Fruit fly (Drosophila melanogaster) whole organism, prepupa: ENCODE measurements around the gene Rh50.

Experiments
- CG10631 ChIP-seq: fragments of 200-800 bp; sonication (Bioruptor generic); optimal IDR thresholded peaks from 2 replicates; lab custom pipeline; 2016; ENCODE audit warnings: missing biosample characterization, missing genetic modification characterization
- CG10669 ChIP-seq: fragments of 200-800 bp; sonication (Bioruptor generic); optimal IDR thresholded peaks from 3 replicates; lab custom pipeline; 2018; ENCODE audit warnings: missing biosample characterization, mild to moderate bottlenecking, missing genetic modification characterization, moderate library complexity
- CG11902 ChIP-seq: fragments of 200-800 bp; sonication (Bioruptor generic); optimal IDR thresholded peaks from 3 replicates; lab custom pipeline; 2016; ENCODE audit warnings: missing biosample characterization, missing genetic modification characterization
- CG15336 ChIP-seq: fragments of 200-800 bp; sonication (Bioruptor generic); IDR thresholded peaks from 2 replicates; pipeline ENCODE4 v1.3.6; 2022; ENCODE audit warnings: missing biosample characterization, missing genetic modification characterization
- CG16779 ChIP-seq: fragments of 200-800 bp; sonication (Bioruptor generic); optimal IDR thresholded peaks from 3 replicates; lab custom pipeline; 2017; ENCODE audit warnings: missing biosample characterization, mild to moderate bottlenecking, missing genetic modification characterization
- CG3032 ChIP-seq: fragments of 200-800 bp; optimal IDR thresholded peaks from 2 replicates; lab custom pipeline; 2019; ENCODE audit warnings: missing biosample characterization, mild to moderate bottlenecking, missing genetic modification characterization, moderate library complexity
- CG4318 ChIP-seq: fragments of 200-800 bp; sonication (Bioruptor generic); optimal IDR thresholded peaks from 3 replicates; lab custom pipeline; 2017; ENCODE audit warnings: missing biosample characterization, mild to moderate bottlenecking, missing genetic modification characterization
- CG6276 ChIP-seq: fragments of 200-800 bp; sonication (Bioruptor generic); optimal IDR thresholded peaks from 2 replicates; lab custom pipeline; 2017; ENCODE audit warnings: missing biosample characterization, mild to moderate bottlenecking, missing genetic modification characterization
- CG7368 ChIP-seq: fragments of 200-800 bp; sonication (Bioruptor generic); optimal IDR thresholded peaks from 3 replicates; lab custom pipeline; 2016; ENCODE audit warnings: missing biosample characterization, missing genetic modification characterization
- CG8119 ChIP-seq: fragments of 200-800 bp; sonication (Bioruptor generic); IDR thresholded peaks from 3 replicates; pipeline ENCODE4 v1.3.6; 2022; ENCODE audit warnings: missing biosample characterization, missing genetic modification characterization
- CG8632 ChIP-seq: fragments of 200-800 bp; sonication (Bioruptor generic); optimal IDR thresholded peaks from 3 replicates; lab custom pipeline; 2016; ENCODE audit warnings: missing biosample characterization, missing genetic modification characterization
- CG9139 ChIP-seq: fragments of 200-800 bp; sonication (Bioruptor generic); optimal IDR thresholded peaks from 3 replicates; lab custom pipeline; 2017; ENCODE audit warnings: missing biosample characterization, mild to moderate bottlenecking, missing genetic modification characterization
- Eip75B ChIP-seq: fragments of 200-800 bp; sonication (Bioruptor generic); optimal IDR thresholded peaks from 3 replicates; lab custom pipeline; 2016; ENCODE audit warnings: missing biosample characterization, missing genetic modification characterization
- Eip78C ChIP-seq: fragments of 200-800 bp; sonication (Bioruptor generic); peaks from one replicate; lab custom pipeline; 2016; ENCODE audit warnings: missing biosample characterization, missing genetic modification characterization
- Eip93F ChIP-seq: fragments of 200-800 bp; sonication (Bioruptor generic); optimal IDR thresholded peaks from 2 replicates; lab custom pipeline; 2016; ENCODE audit warnings: missing biosample characterization, mild to moderate bottlenecking, missing genetic modification characterization
- Ets96B ChIP-seq: fragments of 200-800 bp; optimal IDR thresholded peaks from 2 replicates; lab custom pipeline; 2019; ENCODE audit warnings: missing biosample characterization, mild to moderate bottlenecking, missing genetic modification characterization, moderate library complexity
- Gug ChIP-seq: fragments of 200-800 bp; sonication (Bioruptor generic); IDR thresholded peaks from 2 replicates; pipeline ENCODE4 v1.3.6; 2022; ENCODE audit warnings: missing biosample characterization, missing genetic modification characterization
- Hr38 ChIP-seq: sonication (Bioruptor generic); optimal IDR thresholded peaks from 2 replicates; lab custom pipeline; 2016; ENCODE audit warnings: missing biosample characterization, missing genetic modification characterization
- Hr39 ChIP-seq: fragments of 200-800 bp; sonication (Bioruptor generic); optimal IDR thresholded peaks from 2 replicates; lab custom pipeline; 2016; ENCODE audit warnings: missing biosample characterization, missing genetic modification characterization
- Hr4 ChIP-seq: fragments of 200-800 bp; sonication (Bioruptor generic); optimal IDR thresholded peaks from 3 replicates; lab custom pipeline; 2016; ENCODE audit warnings: missing biosample characterization, missing genetic modification characterization
- Lpt ChIP-seq: fragments of 200-800 bp; sonication (Bioruptor generic); optimal IDR thresholded peaks from 3 replicates; lab custom pipeline; 2016; ENCODE audit warnings: missing biosample characterization, missing genetic modification characterization
- OdsH ChIP-seq: fragments of 200-800 bp; sonication (Bioruptor generic); optimal IDR thresholded peaks from 3 replicates; lab custom pipeline; 2016; ENCODE audit warnings: missing biosample characterization, missing genetic modification characterization
- Smox ChIP-seq: fragments of 200-800 bp; sonication (Bioruptor generic); optimal IDR thresholded peaks from 3 replicates; lab custom pipeline; 2016; ENCODE audit warnings: missing biosample characterization, missing genetic modification characterization
- Sox102F ChIP-seq: fragments of 200-800 bp; sonication (Bioruptor generic); optimal IDR thresholded peaks from 2 replicates; lab custom pipeline; 2016; ENCODE audit warnings: missing biosample characterization, mild to moderate bottlenecking, missing genetic modification characterization
- Sox15 ChIP-seq: fragments of 200-800 bp; sonication (Bioruptor generic); optimal IDR thresholded peaks from 3 replicates; lab custom pipeline; 2016; ENCODE audit warnings: missing biosample characterization, missing genetic modification characterization
- achi ChIP-seq: fragments of 200-800 bp; sonication (Bioruptor generic); optimal IDR thresholded peaks from 3 replicates; lab custom pipeline; 2016; ENCODE audit warnings: missing biosample characterization, missing genetic modification characterization
- acj6 ChIP-seq: fragments of 200-800 bp; sonication (Bioruptor generic); optimal IDR thresholded peaks from 3 replicates; lab custom pipeline; 2016; ENCODE audit warnings: missing biosample characterization, missing genetic modification characterization
- cyc ChIP-seq: fragments of 200-800 bp; sonication (Bioruptor generic); optimal IDR thresholded peaks from 3 replicates; lab custom pipeline; 2016; ENCODE audit warnings: missing biosample characterization, missing genetic modification characterization
- dsx ChIP-seq: fragments of 200-800 bp; optimal IDR thresholded peaks from 3 replicates; lab custom pipeline; 2019; ENCODE audit warnings: missing biosample characterization, mild to moderate bottlenecking, missing genetic modification characterization, moderate library complexity; ENCODE audit not compliant: poor library complexity, severe bottlenecking
- eg ChIP-seq: fragments of 200-800 bp; sonication (Bioruptor generic); IDR thresholded peaks from 3 replicates; pipeline ENCODE4 v1.3.6; 2022; ENCODE audit warnings: missing biosample characterization, missing genetic modification characterization
- esn ChIP-seq: fragments of 200-800 bp; sonication (Bioruptor generic); optimal IDR thresholded peaks from 2 replicates; lab custom pipeline; 2016; ENCODE audit warnings: missing biosample characterization, mild to moderate bottlenecking, missing genetic modification characterization, moderate library complexity
- fd59A ChIP-seq: fragments of 200-800 bp; sonication (Bioruptor generic); optimal IDR thresholded peaks from 2 replicates; lab custom pipeline; 2017; ENCODE audit warnings: missing biosample characterization, mild to moderate bottlenecking, missing genetic modification characterization, missing genetic modification reagents
- lz ChIP-seq: fragments of 200-800 bp; sonication (Bioruptor generic); optimal IDR thresholded peaks from 3 replicates; lab custom pipeline; 2016; ENCODE audit warnings: missing biosample characterization, missing genetic modification characterization
- net ChIP-seq: fragments of 200-800 bp; sonication (Bioruptor generic); optimal IDR thresholded peaks from 3 replicates; lab custom pipeline; 2016; ENCODE audit warnings: missing biosample characterization, missing genetic modification characterization
- spab ChIP-seq: fragments of 200-800 bp; sonication (Bioruptor generic); optimal IDR thresholded peaks from 2 replicates; lab custom pipeline; 2017; ENCODE audit warnings: missing biosample characterization, mild to moderate bottlenecking, missing genetic modification characterization, missing genetic modification reagents
- ss ChIP-seq, 2 experiments: fragments of 200-800 bp; sonication (Bioruptor generic); optimal IDR thresholded peaks; 2 replicates in 1 of 2; 3 replicates in 1 of 2; lab custom pipeline; 2017 to 2018; ENCODE audit warnings: mild to moderate bottlenecking in 2 of 2, missing biosample characterization in 2 of 2, missing genetic modification characterization in 2 of 2, moderate library complexity in 1 of 2
- topi ChIP-seq: fragments of 200-800 bp; sonication (Bioruptor generic); optimal IDR thresholded peaks from 3 replicates; lab custom pipeline; 2016; ENCODE audit warnings: missing biosample characterization, missing genetic modification characterization
- vri ChIP-seq: fragments of 200-800 bp; sonication (Bioruptor generic); optimal IDR thresholded peaks from 3 replicates; lab custom pipeline; 2016; ENCODE audit warnings: missing biosample characterization, mild to moderate bottlenecking, missing genetic modification characterization

The Rh50 gene

dm6 chr3L:4910068-4910467 is at the start of gene Rh50:
Rh50 (plus strand) TSS chr3L:4910368.
- TF ChIP-seq CG3032 (tag; lab: Kevin White, UChicago) (no peak), CG6276 (GFP tag; lab: Kevin White, UChicago) (no peak), Lpt (GFP tag; lab: Kevin White, UChicago) (no peak), CG11902 (GFP tag; lab: Kevin White, UChicago) (no peak), Hr4 (no peak), cyc (no peak), CG10631 (GFP tag; lab: Kevin White, UChicago) (no peak), topi (GFP tag; lab: Kevin White, UChicago) (no peak), lz (no peak), dsx (GFP tag; lab: Kevin White, UChicago) (no peak), CG7368 (GFP tag; lab: Kevin White, UChicago) (no peak), Eip93F (no peak), CG15336 (GFP tag; lab: Robert Waterston, UW) (no peak), Smox (GFP tag; lab: Kevin White, UChicago) (no peak), Eip78C (GFP tag; lab: Kevin White, UChicago) (no peak), esn (GFP tag; lab: Kevin White, UChicago) (no peak), net (no peak), Sox15 (GFP tag; lab: Kevin White, UChicago) (no peak)

DNA sequence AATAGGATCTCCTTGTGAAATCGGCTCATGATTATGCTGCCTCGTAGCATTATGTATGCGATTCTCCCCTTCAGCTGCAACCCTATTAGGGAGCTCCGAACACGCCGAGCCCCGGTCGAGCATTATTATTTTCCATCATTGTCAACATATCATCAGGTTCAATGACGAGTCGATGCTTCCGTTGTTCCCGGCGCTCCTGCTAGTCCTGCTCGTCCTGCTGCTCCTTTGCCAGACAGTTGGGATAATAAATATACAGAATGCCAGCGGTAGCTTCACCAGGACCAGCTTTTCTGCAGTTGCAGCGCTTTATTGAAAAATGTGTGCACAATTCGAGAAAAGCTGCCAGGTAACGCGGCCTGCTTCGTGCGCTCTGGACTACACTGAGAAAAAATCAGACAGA is 49.8 kb upstream of the Rh50 start, which contains the start of gene CG32235:
TSS of gene CG32235 (minus strand) at position 101 of the 400 bp plus-strand sequence.
- no peak for TF ChIP-seq CG15336 (GFP tag; lab: Robert Waterston, UW)
- TF ChIP-seq Eip75B (GFP tag; lab: Kevin White, UChicago), result no peak
- no peak for TF ChIP-seq CG8632
- no peak for TF ChIP-seq CG4318 (GFP tag; lab: Kevin White, UChicago)
- no peak for TF ChIP-seq CG10669
- TF ChIP-seq fd59A (GFP tag; lab: Kevin White, UChicago), result no peak
- no peak for TF ChIP-seq CG8119 (GFP tag; lab: Robert Waterston, UW)
- no peak for TF ChIP-seq CG16779 (tag; lab: Kevin White, UChicago)
- no peak for TF ChIP-seq ss (GFP tag; optimal IDR thresholded peaks at IDR 0.05; lab: Kevin White, UChicago)
- TF ChIP-seq Hr38 (GFP tag; lab: Kevin White, UChicago), result no peak
- TF ChIP-seq achi (GFP tag; lab: Kevin White, UChicago), result no peak
- TF ChIP-seq acj6 (GFP tag; lab: Kevin White, UChicago), result no peak
- TF ChIP-seq CG11902 (GFP tag; lab: Kevin White, UChicago), result no peak
- TF ChIP-seq CG6276 (GFP tag; lab: Kevin White, UChicago), result no peak
- no peak for TF ChIP-seq CG7368 (GFP tag; lab: Kevin White, UChicago)
- no peak for TF ChIP-seq Lpt (GFP tag; lab: Kevin White, UChicago)

- TF ChIP-seq Hr39 (no peak), CG15336 (GFP tag; lab: Robert Waterston, UW) (no peak), Hr4 (no peak), CG8119 (GFP tag; lab: Robert Waterston, UW) (no peak), CG7368 (GFP tag; lab: Kevin White, UChicago) (no peak), vri (GFP tag; lab: Kevin White, UChicago) (no peak), Sox15 (GFP tag; lab: Kevin White, UChicago) (no peak), CG3032 (tag; lab: Kevin White, UChicago) (no peak), spab (GFP tag; lab: Kevin White, UChicago) (no peak), CG11902 (GFP tag; lab: Kevin White, UChicago) (no peak), esn (GFP tag; lab: Kevin White, UChicago) (no peak), OdsH (no peak), Hr38 (GFP tag; lab: Kevin White, UChicago) (no peak)
- TF ChIP-seq, all 60 proteins: peak for 0
These were observed 49.2 kb upstream of the Rh50 start, which contains the start of gene Dnah3 for dm6 chr3L:4860969-4861368. Dnah3 (plus strand) TSS chr3L:4861269.

dm6 chr3L:4896564-4896963 is 13.6 kb upstream of the Rh50 start, which contains the start of gene CG13705:
CG13705 (plus strand) TSS chr3L:4896864.
- TF ChIP-seq Gug (GFP tag; lab: Robert Waterston, UW) (no peak), CG10669 (no peak), CG9139 (GFP tag; lab: Kevin White, UChicago) (no peak), CG7368 (GFP tag; lab: Kevin White, UChicago) (no peak), esn (GFP tag; lab: Kevin White, UChicago) (no peak), Ets96B (no peak), lz (no peak), cyc (no peak), Sox102F (GFP tag; lab: Kevin White, UChicago) (no peak), spab (GFP tag; lab: Kevin White, UChicago) (no peak), Sox15 (GFP tag; lab: Kevin White, UChicago) (no peak), CG16779 (tag; lab: Kevin White, UChicago) (no peak), CG10631 (GFP tag; lab: Kevin White, UChicago) (no peak), Hr39 (no peak), eg (no peak), CG3032 (tag; lab: Kevin White, UChicago) (no peak), CG11902 (GFP tag; lab: Kevin White, UChicago) (no peak), Smox (GFP tag; lab: Kevin White, UChicago) (no peak), Eip78C (GFP tag; lab: Kevin White, UChicago) (no peak), OdsH (no peak)
